Worm (Caenorhabditis elegans): ENCODE data around the gene C08B6.2.

Gene C08B6.2

DNA sequence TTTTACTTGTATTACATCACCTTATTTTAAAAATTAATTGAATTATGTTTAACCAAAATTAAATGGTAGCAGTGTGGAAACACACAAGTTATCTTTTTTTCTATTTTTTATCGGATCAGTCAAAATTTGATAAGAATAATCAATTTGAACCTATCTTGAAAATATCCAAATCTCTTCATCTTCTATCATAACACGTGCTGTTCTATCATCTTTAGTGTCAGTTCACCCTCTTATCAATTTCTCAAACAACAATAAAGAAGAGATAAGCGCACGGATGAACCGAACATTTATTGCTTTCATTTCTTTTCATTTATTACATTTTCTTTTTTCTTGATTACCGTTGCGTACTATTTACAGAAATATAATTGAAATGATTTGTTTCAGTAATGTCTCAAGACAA lies 18.4 kb upstream of the C08B6.2 start, which contains the start of gene R04B5.5:
Gene R04B5.5 (plus strand): TSS at position 378 of the 400 bp plus-strand sequence.
- peak; percentile 29 for TF ChIP-seq F13H6.1 (tag; optimal IDR thresholded peaks at IDR 0.05)
- TF ChIP-seq egl-27 (tag; optimal IDR thresholded peaks at IDR 0.05) = peak; percentile 35
- TF ChIP-seq lsy-2 (tag; optimal IDR thresholded peaks at IDR 0.05) = peak in 1 of 2 experiments; percentile 39
- peak; percentile 65 for TF ChIP-seq nhr-21 (tag; optimal IDR thresholded peaks at IDR 0.05)
- TF ChIP-seq sma-3 (GFP tag; optimal IDR thresholded peaks at IDR 0.05) = peak; percentile 32
- TF ChIP-seq nhr-25 (tag; optimal IDR thresholded peaks at IDR 0.05) = no peak
- no peak for TF ChIP-seq lin-11 (tag; optimal IDR thresholded peaks at IDR 0.05)
- TF ChIP-seq lin-39 (tag; optimal IDR thresholded peaks at IDR 0.05) = no peak
- TF ChIP-seq elt-3 (tag; optimal IDR thresholded peaks at IDR 0.05) = no peak
- TF ChIP-seq unc-62 (GFP tag; optimal IDR thresholded peaks at IDR 0.05) = no peak
- peak; percentile 55 for TF ChIP-seq blmp-1 (tag; optimal IDR thresholded peaks at IDR 0.05; ENCODE audit: insufficient read depth)
- TF ChIP-seq sma-9 (GFP tag; optimal IDR thresholded peaks at IDR 0.05) = peak; percentile 87
- no peak for TF ChIP-seq sma-9 (tag; optimal IDR thresholded peaks at IDR 0.05)
- peak; percentile 35 for TF ChIP-seq crh-2 (tag; optimal IDR thresholded peaks at IDR 0.05)
- TF ChIP-seq snpc-4 (tag; optimal IDR thresholded peaks at IDR 0.05) = no peak
- TF ChIP-seq ztf-1 (GFP tag; conservative IDR thresholded peaks at IDR 0.05) = no peak
- TF ChIP-seq C34F6.9 (tag; optimal IDR thresholded peaks at IDR 0.05) = peak; percentile 21
- TF ChIP-seq peb-1 (tag; optimal IDR thresholded peaks at IDR 0.05) = no peak
- TF ChIP-seq fos-1 (tag; optimal IDR thresholded peaks at IDR 0.05) = peak; percentile 69
- no peak for TF ChIP-seq nhr-10 (tag; optimal IDR thresholded peaks at IDR 0.05)
- TF ChIP-seq mdl-1 (tag; optimal IDR thresholded peaks at IDR 0.05) = peak; percentile 15 to 45

DNA sequence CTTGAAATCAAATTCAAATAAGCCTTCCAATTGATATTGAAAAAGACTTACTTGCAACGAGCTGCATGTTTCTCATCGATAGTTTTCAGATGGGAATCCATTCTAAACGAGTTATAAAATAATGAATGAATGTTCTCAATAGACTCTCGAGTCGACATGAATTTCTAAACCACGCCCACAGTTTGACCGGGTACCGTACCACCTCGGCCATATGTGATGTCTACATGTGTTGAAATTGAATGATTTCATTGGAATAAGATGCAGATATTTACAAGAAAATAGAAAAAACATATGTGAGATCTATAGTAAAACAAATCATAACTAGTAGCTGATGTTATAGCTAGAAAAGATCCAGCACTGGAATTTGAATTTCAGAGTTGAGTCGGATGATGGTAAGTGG lies 15.1 kb upstream of the C08B6.2 start, which contains the start of gene R04B5.7:
Gene R04B5.7 (minus strand): TSS at position 101 of the 400 bp plus-strand sequence.
- TF ChIP-seq unc-62 (GFP tag; optimal IDR thresholded peaks at IDR 0.05) = no peak
- TF ChIP-seq R02D3.7 (tag; optimal IDR thresholded peaks at IDR 0.05) = no peak
- TF ChIP-seq aly-2 (tag; optimal IDR thresholded peaks at IDR 0.05) = no peak
- TF ChIP-seq fos-1 (tag; optimal IDR thresholded peaks at IDR 0.05) = no peak
- TF ChIP-seq nhr-11 (tag; optimal IDR thresholded peaks at IDR 0.05) = no peak
- TF ChIP-seq dmd-4 (tag; optimal IDR thresholded peaks at IDR 0.05) = no peak
- TF ChIP-seq nhr-10 (tag; optimal IDR thresholded peaks at IDR 0.05) = no peak
- no peak for TF ChIP-seq sma-9 (GFP tag; optimal IDR thresholded peaks at IDR 0.05)
- no peak for TF ChIP-seq sma-9 (tag; optimal IDR thresholded peaks at IDR 0.05)
- no peak for TF ChIP-seq ztf-4 (tag; optimal IDR thresholded peaks at IDR 0.05)
- TF ChIP-seq F13H6.1 (tag; optimal IDR thresholded peaks at IDR 0.05) = no peak
- TF ChIP-seq snpc-4 (tag; optimal IDR thresholded peaks at IDR 0.05) = no peak
- no peak for TF ChIP-seq Y55F3AM.14 (GFP tag; optimal IDR thresholded peaks at IDR 0.05)
- TF ChIP-seq ceh-82 (tag; optimal IDR thresholded peaks at IDR 0.05) = no peak
- no peak for TF ChIP-seq nhr-21 (tag; optimal IDR thresholded peaks at IDR 0.05)
- no peak for TF ChIP-seq sem-4 (tag; optimal IDR thresholded peaks at IDR 0.05)
- TF ChIP-seq nhr-23 (tag; optimal IDR thresholded peaks at IDR 0.05) = no peak
- no peak for TF ChIP-seq ceh-16 (tag; optimal IDR thresholded peaks at IDR 0.05)

DNA sequence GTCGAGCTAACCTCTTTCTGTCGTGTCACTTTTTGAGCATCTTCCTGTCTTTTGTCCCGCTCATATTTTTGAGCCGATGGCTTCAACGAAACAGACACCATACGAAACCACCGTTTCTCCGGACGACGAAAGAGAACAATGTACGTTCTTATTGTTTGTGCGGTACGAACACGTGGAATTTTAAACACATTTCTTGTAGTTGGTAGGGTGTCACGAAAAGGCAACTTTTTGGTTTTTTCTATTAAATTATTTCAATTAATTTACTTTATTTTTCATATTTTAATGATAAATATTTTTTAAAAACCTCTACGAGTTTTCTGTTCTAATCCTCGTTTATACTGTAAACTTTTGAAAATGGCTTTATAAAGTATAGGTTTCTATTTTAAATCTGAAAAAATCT lies 14.4 kb upstream of the C08B6.2 start, which contains the start of gene R04B5.11:
Gene R04B5.11 (minus strand): TSS at position 101 of the 400 bp plus-strand sequence.
- no peak for TF ChIP-seq sem-4 (tag; optimal IDR thresholded peaks at IDR 0.05)
- TF ChIP-seq elt-1 (tag; optimal IDR thresholded peaks at IDR 0.05) = no peak
- no peak for TF ChIP-seq nhr-6 (tag; optimal IDR thresholded peaks at IDR 0.05)
- TF ChIP-seq peb-1 (tag; optimal IDR thresholded peaks at IDR 0.05) = no peak
- no peak for TF ChIP-seq F13H6.1 (tag; optimal IDR thresholded peaks at IDR 0.05)
- no peak for TF ChIP-seq zag-1 (tag; optimal IDR thresholded peaks at IDR 0.05)
- no peak for TF ChIP-seq mbf-1 (tag; optimal IDR thresholded peaks at IDR 0.05)
- TF ChIP-seq unc-39 (tag; optimal IDR thresholded peaks at IDR 0.05) = no peak
- no peak for TF ChIP-seq nhr-21 (tag; optimal IDR thresholded peaks at IDR 0.05)
- no peak for TF ChIP-seq ztf-11 (tag; optimal IDR thresholded peaks at IDR 0.05)

ce11 chrV:10094374-10094773 lies 11.1 kb upstream of the C08B6.2 start, which contains the start of gene srd-49:
TSS of gene srd-49 (plus strand) at chrV:10094674.
- TF ChIP-seq fos-1 (tag; optimal IDR thresholded peaks at IDR 0.05) (no peak), snpc-4 (tag; optimal IDR thresholded peaks at IDR 0.05) (no peak), nhr-21 (tag; optimal IDR thresholded peaks at IDR 0.05) (no peak), nhr-6 (tag; optimal IDR thresholded peaks at IDR 0.05) (no peak), unc-62 (GFP tag; optimal IDR thresholded peaks at IDR 0.05) (no peak), nhr-23 (tag; optimal IDR thresholded peaks at IDR 0.05) (no peak), egl-27 (tag; optimal IDR thresholded peaks at IDR 0.05) (no peak)

Data from whole organism, L2 larva.